Worm (Caenorhabditis elegans) whole organism, L1 larva: ENCODE data around the gene nhr-184.

Experiments used
- C04F5.9 ChIP-seq: sonication (generic microtip); optimal IDR thresholded peaks from 2 replicates; lab custom pipeline; 2016; ENCODE audit warnings: missing genetic modification characterization, missing compliant biosample characterization
- C16A3.4 ChIP-seq: fragments of 150-350 bp; optimal IDR thresholded peaks from 2 replicates; lab custom pipeline; 2014; ENCODE audit warnings: missing biosample characterization, missing genetic modification characterization
- F16B12.6 ChIP-seq: fragments of 150-350 bp; optimal IDR thresholded peaks from 2 replicates; lab custom pipeline; 2014; ENCODE audit warnings: missing biosample characterization, missing genetic modification characterization
- alr-1 ChIP-seq: fragments of 200-800 bp; sonication (Bioruptor generic); optimal IDR thresholded peaks from 2 replicates; lab custom pipeline; 2018; ENCODE audit warnings: borderline replicate concordance, mild to moderate bottlenecking, missing genetic modification characterization, missing compliant biosample characterization
- aly-2 ChIP-seq: fragments of 150-350 bp; optimal IDR thresholded peaks from 2 replicates; lab custom pipeline; 2014; ENCODE audit warnings: missing biosample characterization, missing genetic modification characterization
- ceh-8 ChIP-seq: fragments of 200-800 bp; sonication (Bioruptor generic); optimal IDR thresholded peaks from 2 replicates; lab custom pipeline; 2018; ENCODE audit warnings: mild to moderate bottlenecking, missing genetic modification characterization, moderate library complexity, missing compliant biosample characterization
- ceh-90 ChIP-seq: sonication (generic microtip); optimal IDR thresholded peaks from 2 replicates; lab custom pipeline; 2016; ENCODE audit warnings: missing genetic modification characterization, missing compliant biosample characterization
- efl-1 ChIP-seq, 4 experiments: fragments of 150-350 bp; optimal IDR thresholded peaks in 3 of 4; peaks in 1 of 4; 1 replicate in 1 of 4; 2 replicates in 3 of 4; lab custom pipeline; 2014; ENCODE audit warnings: missing biosample characterization in 2 of 4, missing genetic modification characterization in 2 of 4, missing genetic modification reagents in 2 of 4
- efl-3 ChIP-seq: fragments of 200-800 bp; sonication (Bioruptor generic); optimal IDR thresholded peaks from 2 replicates; lab custom pipeline; 2018; ENCODE audit warnings: mild to moderate bottlenecking, missing genetic modification characterization, missing compliant biosample characterization
- egl-13 ChIP-seq: sonication (generic microtip); optimal IDR thresholded peaks from 2 replicates; lab custom pipeline; 2016; ENCODE audit warnings: missing genotype, missing genetic modification reagents, missing genetic modification characterization, missing compliant biosample characterization
- elt-2 ChIP-seq: sonication (generic microtip); optimal IDR thresholded peaks from 2 replicates; lab custom pipeline; 2016; ENCODE audit warnings: missing genetic modification characterization, mild to moderate bottlenecking, inconsistent platforms, missing compliant biosample characterization, missing genetic modification reagents
- ets-5 ChIP-seq: fragments of 200-800 bp; sonication (Bioruptor generic); IDR thresholded peaks from 2 replicates; pipeline ENCODE4 v1.3.6; 2022; ENCODE audit warnings: missing genetic modification characterization, missing compliant biosample characterization
- fkh-8 ChIP-seq: sonication (generic microtip); optimal IDR thresholded peaks from 2 replicates; lab custom pipeline; 2016; ENCODE audit warnings: mild to moderate bottlenecking, missing genetic modification characterization, missing compliant biosample characterization
- fos-1 ChIP-seq: fragments of 150-350 bp; optimal IDR thresholded peaks from 2 replicates; lab custom pipeline; 2014; ENCODE audit warnings: missing biosample characterization, missing genetic modification characterization
- hlh-4 ChIP-seq: sonication (generic microtip); optimal IDR thresholded peaks from 2 replicates; lab custom pipeline; 2016; ENCODE audit warnings: mild to moderate bottlenecking, missing genetic modification characterization, missing compliant biosample characterization
- hpl-2 ChIP-seq: fragments of 150-350 bp; optimal IDR thresholded peaks from 2 replicates; lab custom pipeline; 2014; ENCODE audit warnings: missing biosample characterization, missing genetic modification reagents, missing genetic modification characterization
- irx-1 ChIP-seq: sonication (generic microtip); optimal IDR thresholded peaks from 2 replicates; lab custom pipeline; 2016; ENCODE audit warnings: missing genetic modification characterization, missing compliant biosample characterization
- isw-1 ChIP-seq: fragments of 200-800 bp; sonication (Bioruptor generic); IDR thresholded peaks from 2 replicates; pipeline ENCODE4 v1.3.6; 2022; ENCODE audit warnings: missing genetic modification characterization, missing compliant biosample characterization
- jun-1 ChIP-seq: fragments of 150-350 bp; optimal IDR thresholded peaks from 2 replicates; lab custom pipeline; 2014; ENCODE audit warnings: missing biosample characterization, missing genetic modification reagents, missing genetic modification characterization
- lin-15B ChIP-seq: fragments of 150-350 bp; sonication (generic microtip); optimal IDR thresholded peaks from 3 replicates; lab custom pipeline; 2014; ENCODE audit warnings: missing biosample characterization, missing genetic modification characterization
- lin-35 ChIP-seq, 2 experiments: fragments of 150-350 bp; optimal IDR thresholded peaks; 2 replicates each; lab custom pipeline; 2014; ENCODE audit warnings: missing biosample characterization in 2 of 2, missing genetic modification characterization in 2 of 2, missing genetic modification reagents in 2 of 2
- nhr-20 ChIP-seq: sonication (generic microtip); optimal IDR thresholded peaks from 2 replicates; lab custom pipeline; 2016; ENCODE audit warnings: mild to moderate bottlenecking, missing genetic modification characterization, missing compliant biosample characterization
- nhr-237 ChIP-seq: fragments of 150-350 bp; optimal IDR thresholded peaks from 2 replicates; lab custom pipeline; 2014; ENCODE audit warnings: missing biosample characterization, missing genetic modification characterization
- sup-37 ChIP-seq: fragments of 200-800 bp; sonication (Bioruptor generic); optimal IDR thresholded peaks from 2 replicates; lab custom pipeline; 2018; ENCODE audit warnings: mild to moderate bottlenecking, missing genetic modification characterization, missing compliant biosample characterization
- swsn-7 ChIP-seq: sonication (generic microtip); optimal IDR thresholded peaks from 2 replicates; lab custom pipeline; 2016; ENCODE audit warnings: missing genetic modification characterization, missing compliant biosample characterization
- unc-130 ChIP-seq: fragments of 150-350 bp; optimal IDR thresholded peaks from 2 replicates; lab custom pipeline; 2017; ENCODE audit warnings: missing biosample characterization, missing genetic modification characterization, inconsistent platforms
- unc-30 ChIP-seq: sonication (generic microtip); optimal IDR thresholded peaks from 2 replicates; lab custom pipeline; 2017; ENCODE audit warnings: missing biosample characterization, missing genetic modification characterization
- unc-62 ChIP-seq: fragments of 150-350 bp; optimal IDR thresholded peaks from 2 replicates; lab custom pipeline; 2014; ENCODE audit warnings: missing biosample characterization, missing genetic modification reagents, missing genetic modification characterization
- vab-15 ChIP-seq: sonication (generic microtip); optimal IDR thresholded peaks from 2 replicates; lab custom pipeline; 2017; ENCODE audit warnings: missing genotype, mild to moderate bottlenecking, missing genetic modification characterization, missing compliant biosample characterization
- xbp-1 ChIP-seq: sonication (generic microtip); optimal IDR thresholded peaks from 2 replicates; lab custom pipeline; 2016; ENCODE audit warnings: missing genetic modification characterization, missing compliant biosample characterization
- zag-1 ChIP-seq: fragments of 150-350 bp; optimal IDR thresholded peaks from 2 replicates; lab custom pipeline; 2014; ENCODE audit warnings: missing biosample characterization, missing genetic modification characterization

The nhr-184 gene

ce11 chrV:2233177-2233576, 18.9 kb upstream of the nhr-184 start, which contains the start of gene nhr-96:
Gene nhr-96 (plus strand): TSS chrV:2233477.
- TF ChIP-seq unc-130 (tag; lab: Kevin White, UChicago) (no peak), isw-1 (GFP tag; lab: Robert Waterston, UW) (no peak), xbp-1 (no peak), efl-1 (optimal IDR thresholded peaks at IDR 0.05; lab: Kevin White, UChicago) (no peak), efl-1 (GFP tag; optimal IDR thresholded peaks at IDR 0.05 in 1 of 2; lab: Kevin White, UChicago) (peak in 1 of 2 experiments; percentile 70), hpl-2 (GFP tag; lab: Kevin White, UChicago) (no peak), ceh-8 (no peak), irx-1 (tag; lab: Kevin White, UChicago) (no peak), ets-5 (GFP tag; lab: Robert Waterston, UW) (no peak)

- peak in 1 of 2 experiments; percentile 10 for TF ChIP-seq lin-35 (GFP tag; optimal IDR thresholded peaks at IDR 0.05; lab: Kevin White, UChicago)
- TF ChIP-seq elt-2, result peak; percentile 54
- peak; percentile 26 for TF ChIP-seq nhr-20 (tag; lab: Kevin White, UChicago)
- TF ChIP-seq fkh-8 (tag; lab: Kevin White, UChicago), result no peak
- TF ChIP-seq efl-1 (optimal IDR thresholded peaks at IDR 0.05; lab: Kevin White, UChicago), result peak in 1 of 2 experiments; percentile 2
- peak in 1 of 2 experiments; percentile 12 for TF ChIP-seq efl-1 (GFP tag; optimal IDR thresholded peaks at IDR 0.05 in 1 of 2; lab: Kevin White, UChicago)
Observed at ce11 chrV:2230912-2231311, 16.6 kb upstream of the nhr-184 start, which contains the start of gene nhr-134. Gene nhr-134 (plus strand): TSS chrV:2231223.

ce11 chrV:2228781-2229180, 14.5 kb upstream of the nhr-184 start, which contains the start of gene nhr-126:
Gene nhr-126 (plus strand): TSS chrV:2229081.
- TF ChIP-seq fos-1 (tag; lab: Kevin White, UChicago) (no peak), zag-1 (no peak), fkh-8 (tag; lab: Kevin White, UChicago) (no peak), C16A3.4 (tag; lab: Kevin White, UChicago) (no peak), unc-30 (tag; lab: Kevin White, UChicago) (no peak), hlh-4 (no peak), jun-1 (tag; lab: Kevin White, UChicago) (no peak), xbp-1 (no peak), elt-2 (no peak), egl-13 (no peak), hpl-2 (GFP tag; lab: Kevin White, UChicago) (no peak)

ce11 chrV:2226903-2227302, 12.6 kb upstream of the nhr-184 start, which contains the start of gene nhr-18:
Gene nhr-18 (plus strand): TSS chrV:2227203.
- TF ChIP-seq ceh-90 (tag; lab: Kevin White, UChicago) (no peak), efl-3 (GFP tag; lab: Kevin White, UChicago) (no peak), fkh-8 (tag; lab: Kevin White, UChicago) (no peak), ceh-8 (no peak), unc-62 (GFP tag; lab: Kevin White, UChicago) (no peak), efl-1 (optimal IDR thresholded peaks at IDR 0.05; lab: Kevin White, UChicago) (no peak), efl-1 (GFP tag; optimal IDR thresholded peaks at IDR 0.05 in 1 of 2; lab: Kevin White, UChicago) (peak in 1 of 2 experiments; percentile 15), lin-15B (tag; lab: Kevin White, UChicago) (no peak)

ce11 chrV:2225130-2225529, 10.9 kb upstream of the nhr-184 start, which contains the start of gene nhr-103:
Gene nhr-103 (plus strand): TSS chrV:2225430.
- no peak for TF ChIP-seq aly-2 (tag; lab: Kevin White, UChicago)
- TF ChIP-seq nhr-237 (tag; lab: Kevin White, UChicago), result no peak
- TF ChIP-seq vab-15 (tag; lab: Kevin White, UChicago), result no peak
- no peak for TF ChIP-seq C04F5.9 (tag; lab: Kevin White, UChicago)
- no peak for TF ChIP-seq sup-37 (GFP tag; lab: Kevin White, UChicago)
- TF ChIP-seq unc-130 (tag; lab: Kevin White, UChicago), result no peak
- no peak for TF ChIP-seq alr-1
- TF ChIP-seq swsn-7 (tag; lab: Kevin White, UChicago), result no peak
- TF ChIP-seq efl-3 (GFP tag; lab: Kevin White, UChicago), result no peak
- no peak for TF ChIP-seq fkh-8 (tag; lab: Kevin White, UChicago)
- no peak for TF ChIP-seq irx-1 (tag; lab: Kevin White, UChicago)

- TF ChIP-seq egl-13, result no peak
- no peak for TF ChIP-seq zag-1
- TF ChIP-seq F16B12.6 (tag; lab: Kevin White, UChicago), result no peak
Observed at ce11 chrV:2221764-2222163, 7.5 kb upstream of the nhr-184 start, which contains the start of gene nhr-128. Gene nhr-128 (plus strand): TSS chrV:2222064.
